Worm (Caenorhabditis elegans): ENCODE data around the gene R09A8.2.

R09A8.2 gene

DNA sequence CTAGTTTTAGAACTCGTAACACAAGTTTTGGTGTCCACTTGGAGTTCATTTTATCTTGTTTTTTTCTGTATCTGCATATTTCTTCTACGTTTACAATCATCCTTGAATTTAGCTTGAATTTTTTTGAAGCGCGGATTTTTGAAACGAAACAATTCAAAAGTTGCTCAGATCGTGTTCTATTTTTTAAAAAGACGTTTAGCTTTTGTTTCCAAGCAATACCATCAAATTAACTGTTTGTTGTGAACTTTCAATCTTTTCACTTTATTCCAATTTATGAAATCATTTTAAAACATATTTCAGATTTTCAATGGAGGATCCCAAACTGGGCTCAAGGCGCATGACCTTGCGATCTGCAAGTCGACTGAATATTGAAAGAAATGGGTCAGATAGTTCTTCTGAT lies at the start of gene R09A8.2:
TSS of gene R09A8.2 (plus strand) at position 301 of the 400 bp plus-strand sequence.
- TF ChIP-seq K12H6.12 (tag; optimal IDR thresholded peaks at IDR 0.05) = no peak
- no peak for TF ChIP-seq egrh-3 (GFP tag; IDR thresholded peaks at IDR 0.05)
- no peak for TF ChIP-seq sea-2 (GFP tag; IDR thresholded peaks at IDR 0.05)
- TF ChIP-seq lsy-27 (tag; optimal IDR thresholded peaks at IDR 0.05; ENCODE audit: borderline replicate concordance, insufficient read depth) = no peak
- no peak for TF ChIP-seq ekl-4 (GFP tag; IDR thresholded peaks at IDR 0.05)

- TF ChIP-seq pha-4 (tag; optimal IDR thresholded peaks at IDR 0.05) = no peak
- no peak for TF ChIP-seq madf-10 (tag; optimal IDR thresholded peaks at IDR 0.05)
- TF ChIP-seq ztf-3 (GFP tag; optimal IDR thresholded peaks at IDR 0.05) = no peak
- TF ChIP-seq dpl-1 (GFP tag; optimal IDR thresholded peaks at IDR 0.05) = no peak
- TF ChIP-seq D2030.7 (GFP tag; IDR thresholded peaks at IDR 0.05) = no peak
- no peak for TF ChIP-seq F37B4.10 (GFP tag; IDR thresholded peaks at IDR 0.05)
- no peak for TF ChIP-seq gei-17 (GFP tag; optimal IDR thresholded peaks at IDR 0.05)
- TF ChIP-seq madf-3 (GFP tag; IDR thresholded peaks at IDR 0.05) = no peak
- no peak for TF ChIP-seq egl-18 (GFP tag; IDR thresholded peaks at IDR 0.05)
- no peak for TF ChIP-seq nhr-90 (tag; optimal IDR thresholded peaks at IDR 0.05)
- TF ChIP-seq unc-62 (GFP tag; optimal IDR thresholded peaks at IDR 0.05) = no peak
- TF ChIP-seq nhr-27 (tag; optimal IDR thresholded peaks at IDR 0.05) = no peak
- no peak for TF ChIP-seq aptf-2 (GFP tag; conservative IDR thresholded peaks at IDR 0.05)
- TF ChIP-seq F22D6.2 (tag; optimal IDR thresholded peaks at IDR 0.05) = no peak
- TF ChIP-seq attf-3 (GFP tag; conservative IDR thresholded peaks at IDR 0.05) = no peak
Observed at ce11 chrX:12574473-12574872, 44.8 kb upstream of the R09A8.2 start, which contains the start of gene T24D5.1. T24D5.1 (plus strand) TSS chrX:12574773.

DNA sequence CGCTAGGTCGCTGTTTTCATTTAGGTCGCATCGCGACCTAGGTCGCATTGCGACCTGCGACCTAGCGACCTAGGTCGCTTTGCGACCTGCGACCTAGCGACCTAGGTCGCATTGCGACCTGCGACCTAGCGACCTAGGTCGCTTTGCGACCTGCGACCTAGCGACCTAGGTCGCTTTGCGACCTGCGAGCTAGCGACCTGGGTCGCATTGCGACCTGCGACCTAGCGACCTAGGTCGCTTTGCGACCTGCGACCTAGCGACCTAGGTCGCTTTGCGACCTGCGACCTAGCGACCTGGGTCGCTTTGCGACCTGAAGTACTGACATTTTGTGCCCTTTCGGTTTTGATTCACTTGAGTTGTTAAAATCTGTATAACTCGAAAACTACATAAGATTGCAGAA lies 41.2 kb upstream of the R09A8.2 start:
- TF ChIP-seq egrh-3 (GFP tag; IDR thresholded peaks at IDR 0.05) = peak; percentile 62; the same call in 1 of the 2 replicates

DNA sequence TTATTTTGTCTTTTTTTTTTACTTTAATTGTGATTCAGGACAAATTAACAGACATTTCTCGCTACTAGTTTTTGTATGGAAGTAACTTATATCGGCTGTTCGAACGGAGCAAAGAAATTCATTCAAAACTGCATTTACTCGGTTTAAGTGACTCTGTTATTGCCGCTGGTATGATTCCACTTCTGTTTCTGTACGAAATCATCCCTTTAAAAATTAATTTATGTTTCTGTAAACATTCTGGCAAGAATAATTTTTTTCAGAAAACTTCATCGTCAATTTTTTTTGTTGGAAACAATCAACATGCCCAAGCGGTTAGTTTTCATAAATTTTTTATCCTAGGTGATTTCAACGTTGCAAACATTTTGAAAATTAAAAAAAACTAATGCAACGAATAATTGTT lies 39.5 kb upstream of the R09A8.2 start, which contains the start of gene T24D5.3:
TSS of gene T24D5.3 (plus strand) at position 301 of the 400 bp plus-strand sequence.
- no peak for TF ChIP-seq B0019.2 (GFP tag; conservative IDR thresholded peaks at IDR 0.05)
- TF ChIP-seq nfyb-1 (GFP tag; IDR thresholded peaks at IDR 0.05) = no peak
- TF ChIP-seq Y56A3A.18 (GFP tag; IDR thresholded peaks at IDR 0.05) = no peak
- TF ChIP-seq ceh-27 (GFP tag; optimal IDR thresholded peaks at IDR 0.05) = no peak
- no peak for TF ChIP-seq rec-8 (tag; optimal IDR thresholded peaks at IDR 0.05)
- no peak for TF ChIP-seq K12H6.12 (tag; optimal IDR thresholded peaks at IDR 0.05)
- no peak for TF ChIP-seq F57A8.1 (GFP tag; optimal IDR thresholded peaks at IDR 0.05)
- no peak for TF ChIP-seq hmg-20 (GFP tag; IDR thresholded peaks at IDR 0.05)
- no peak for TF ChIP-seq nhr-120 (GFP tag; IDR thresholded peaks at IDR 0.05)
- TF ChIP-seq xnd-1 (tag; optimal IDR thresholded peaks at IDR 0.05) = no peak
- TF ChIP-seq ekl-4 (GFP tag; IDR thresholded peaks at IDR 0.05) = no peak
- TF ChIP-seq tbp1 (GFP tag; optimal IDR thresholded peaks at IDR 0.05) = no peak
- no peak for TF ChIP-seq sdz-38 (tag; optimal IDR thresholded peaks at IDR 0.05)

ce11 chrX:12583497-12583896 lies 35.8 kb upstream of the R09A8.2 start:
- TF ChIP-seq ztf-6 (GFP tag; IDR thresholded peaks at IDR 0.05) (no peak), gei-17 (GFP tag; optimal IDR thresholded peaks at IDR 0.05) (no peak), madf-3 (GFP tag; IDR thresholded peaks at IDR 0.05) (no peak), lir-1 (GFP tag; conservative IDR thresholded peaks at IDR 0.05) (no peak), F23B12.7 (tag; optimal IDR thresholded peaks at IDR 0.05; ENCODE audit: insufficient read depth) (no peak), lsy-27 (tag; optimal IDR thresholded peaks at IDR 0.05; ENCODE audit: borderline replicate concordance, insufficient read depth) (no peak), snpc-3.4 (tag; optimal IDR thresholded peaks at IDR 0.05) (no peak), madf-10 (tag; optimal IDR thresholded peaks at IDR 0.05) (no peak), nfyb-1 (GFP tag; IDR thresholded peaks at IDR 0.05) (no peak), lin-35 (GFP tag; optimal IDR thresholded peaks at IDR 0.05) (no peak), ceh-91 (GFP tag; IDR thresholded peaks at IDR 0.05) (no peak), ekl-4 (GFP tag; IDR thresholded peaks at IDR 0.05) (no peak), T26A5.8 (tag; optimal IDR thresholded peaks at IDR 0.05) (no peak)

All from whole organism, young adult.